Fruit fly (Drosophila melanogaster) Kc167 (cell line): ENCODE results near the gene CG43182.

Experiments
- Myc ChIP-seq: fragments of >200 bp; optimal IDR thresholded peaks from 2 replicates; lab custom pipeline; 2017; ENCODE audit warnings: missing external identifiers
- Sin3A ChIP-seq: fragments of >200 bp; optimal IDR thresholded peaks from 2 replicates; lab custom pipeline; 2018; ENCODE audit warnings: missing external identifiers
- h ChIP-seq: fragments of >200 bp; optimal IDR thresholded peaks from 3 replicates; lab custom pipeline; 2018; ENCODE audit warnings: missing external identifiers
- insv ChIP-seq: fragments of >200 bp; optimal IDR thresholded peaks from 3 replicates; lab custom pipeline; 2018; ENCODE audit warnings: missing external identifiers
- psq ChIP-seq: fragments of >200 bp; optimal IDR thresholded peaks from 2 replicates; lab custom pipeline; 2017; ENCODE audit warnings: missing external identifiers
- ttk ChIP-seq: sonication (Bioruptor generic); optimal IDR thresholded peaks from 2 replicates; lab custom pipeline; 2017; ENCODE audit warnings: missing external identifiers

Gene CG43182

dm6 chrX:345246-345645 lies 7.6 kb upstream of the CG43182 start:
- no peak for TF ChIP-seq psq (lab: Kevin White, UChicago)
- no peak for TF ChIP-seq h
- no peak for TF ChIP-seq ttk (lab: Kevin White, UChicago)
- TF ChIP-seq Myc: no peak
- TF ChIP-seq insv (lab: Kevin White, UChicago): no peak

dm6 chrX:350266-350665 lies 2.6 kb upstream of the CG43182 start, which contains the start of gene CG43181:
Gene CG43181, plus strand, starts transcription at chrX:350566.
- TF ChIP-seq Sin3A: no peak
- TF ChIP-seq psq (lab: Kevin White, UChicago): no peak
- TF ChIP-seq ttk (lab: Kevin White, UChicago): no peak
- TF ChIP-seq Myc: no peak
- no peak for TF ChIP-seq h
- no peak for TF ChIP-seq insv (lab: Kevin White, UChicago)

DNA sequence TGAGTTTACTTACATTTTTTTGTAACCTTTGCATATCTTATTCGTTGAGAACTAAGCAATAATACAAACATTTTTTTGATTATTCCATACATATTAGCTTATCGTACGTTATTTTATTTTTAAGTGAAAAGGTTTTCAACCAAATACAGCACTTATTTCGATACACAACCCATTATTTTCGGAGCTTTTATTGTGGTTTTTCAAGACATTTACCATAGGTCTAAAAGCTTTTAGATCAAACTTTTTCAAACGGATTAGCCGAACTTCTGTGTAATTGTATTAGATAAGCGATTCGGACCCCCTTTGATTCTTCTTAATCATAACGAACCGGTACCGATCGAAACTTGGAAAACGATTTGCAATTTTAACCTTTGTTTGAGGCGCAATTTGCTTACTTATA lies 1.9 kb upstream of the CG43182 start:
- TF ChIP-seq Myc (no peak), h (no peak), insv (lab: Kevin White, UChicago) (no peak), psq (lab: Kevin White, UChicago) (no peak), Sin3A (no peak), ttk (lab: Kevin White, UChicago) (no peak)

DNA sequence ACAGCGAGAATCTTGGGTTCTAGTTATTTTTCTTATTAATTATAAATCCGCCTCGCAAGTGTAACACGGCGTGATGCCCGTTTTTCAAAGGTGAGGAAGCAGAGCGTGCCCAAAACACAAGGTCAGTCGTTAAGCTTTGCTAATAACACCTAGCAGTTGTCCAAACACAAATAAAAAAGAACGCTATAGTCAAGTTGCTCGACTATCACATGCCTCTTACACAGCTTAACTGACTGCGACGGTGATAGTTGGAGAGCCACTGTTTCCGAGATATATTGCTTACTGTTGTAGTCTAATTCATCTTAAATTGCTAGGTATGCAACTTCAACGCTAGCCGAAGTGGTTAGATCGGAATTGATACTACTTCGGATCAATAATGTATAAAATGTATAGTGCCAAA lies 1.3 kb upstream of the CG43182 start:
- no peak for TF ChIP-seq ttk (lab: Kevin White, UChicago)
- TF ChIP-seq Sin3A: no peak
- TF ChIP-seq insv (lab: Kevin White, UChicago): no peak
- no peak for TF ChIP-seq h
- TF ChIP-seq Myc: no peak
- TF ChIP-seq psq (lab: Kevin White, UChicago): no peak

dm6 chrX:353929-354515 lies 1.2 kb downstream of the CG43182 start:
- TF ChIP-seq insv (lab: Kevin White, UChicago) (no peak), Myc (no peak), psq (lab: Kevin White, UChicago) (no peak), Sin3A (no peak), ttk (lab: Kevin White, UChicago) (no peak), h (no peak)

DNA sequence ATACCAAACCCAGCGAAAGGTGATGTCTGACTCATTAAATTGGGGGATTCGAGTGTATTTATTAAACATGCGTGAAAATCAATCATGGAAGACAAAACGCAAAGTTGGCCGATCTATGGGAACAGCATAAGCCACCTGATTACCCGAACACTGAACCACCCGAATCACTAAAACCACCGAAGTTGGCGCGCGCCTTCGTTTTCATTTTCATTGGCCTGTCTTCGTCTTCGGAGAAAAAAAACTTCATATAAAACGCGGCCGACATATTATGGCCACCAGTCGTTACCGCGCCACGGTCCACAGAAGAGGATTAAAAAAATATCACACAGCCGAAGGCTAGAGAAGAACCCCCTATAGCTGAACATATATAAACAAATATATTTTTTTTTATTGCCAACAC lies 3.4 kb downstream of the CG43182 start, which contains the start of gene y:
y (plus strand) TSS at position 278 of the 400 bp plus-strand sequence.
- no peak for TF ChIP-seq h
- no peak for TF ChIP-seq psq (lab: Kevin White, UChicago)
- no peak for TF ChIP-seq insv (lab: Kevin White, UChicago)
- TF ChIP-seq Myc: no peak
- no peak for TF ChIP-seq Sin3A

- no peak for TF ChIP-seq insv (lab: Kevin White, UChicago)
- no peak for TF ChIP-seq Sin3A
- TF ChIP-seq h: no peak
- TF ChIP-seq ttk (lab: Kevin White, UChicago): no peak
- no peak for TF ChIP-seq psq (lab: Kevin White, UChicago)
- no peak for TF ChIP-seq Myc
Observed at dm6 chrX:361418-361817, 8.6 kb downstream of the CG43182 start.

DNA sequence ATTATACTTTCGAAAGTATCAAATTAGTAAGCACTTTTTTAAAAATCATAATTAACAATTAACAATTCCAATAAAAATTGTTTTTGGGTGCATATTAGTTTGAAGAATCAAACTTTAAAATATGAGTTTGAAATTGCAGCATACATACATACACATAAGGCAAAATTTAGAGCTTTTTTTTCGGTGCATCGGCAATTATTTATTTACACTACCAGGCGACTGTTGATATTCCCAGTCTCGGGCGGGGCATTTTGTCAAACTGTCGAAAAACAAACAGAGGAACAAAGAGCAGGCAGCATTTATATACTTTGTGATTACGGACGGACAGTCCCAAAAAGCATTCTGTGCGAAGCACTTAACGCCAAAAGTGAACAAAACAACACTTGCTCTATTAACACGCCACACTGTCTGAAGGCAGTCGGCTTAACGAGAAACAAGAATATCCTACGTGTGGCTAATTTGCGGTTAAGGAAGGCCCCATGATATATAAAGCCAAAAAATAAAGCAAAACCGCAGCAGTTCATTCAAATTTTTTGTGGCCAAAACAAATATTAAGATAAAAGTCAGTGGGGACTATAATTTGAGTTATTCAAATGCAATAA lies 9.3 kb downstream of the CG43182 start:
- TF ChIP-seq Myc: no peak
- no peak for TF ChIP-seq h
- no peak for TF ChIP-seq ttk (lab: Kevin White, UChicago)
- TF ChIP-seq psq (lab: Kevin White, UChicago): no peak
- TF ChIP-seq insv (lab: Kevin White, UChicago): no peak
- no peak for TF ChIP-seq Sin3A

dm6 chrX:364006-364405 lies 11.1 kb downstream of the CG43182 start:
- TF ChIP-seq ttk (lab: Kevin White, UChicago): no peak
- no peak for TF ChIP-seq h
- TF ChIP-seq Myc: no peak
- no peak for TF ChIP-seq insv (lab: Kevin White, UChicago)
- TF ChIP-seq Sin3A: no peak
- TF ChIP-seq psq (lab: Kevin White, UChicago): no peak

dm6 chrX:366854-367253 lies 14.0 kb downstream of the CG43182 start:
- no peak for TF ChIP-seq Myc
- TF ChIP-seq psq (lab: Kevin White, UChicago): no peak
- no peak for TF ChIP-seq insv (lab: Kevin White, UChicago)
- TF ChIP-seq ttk (lab: Kevin White, UChicago): no peak

DNA sequence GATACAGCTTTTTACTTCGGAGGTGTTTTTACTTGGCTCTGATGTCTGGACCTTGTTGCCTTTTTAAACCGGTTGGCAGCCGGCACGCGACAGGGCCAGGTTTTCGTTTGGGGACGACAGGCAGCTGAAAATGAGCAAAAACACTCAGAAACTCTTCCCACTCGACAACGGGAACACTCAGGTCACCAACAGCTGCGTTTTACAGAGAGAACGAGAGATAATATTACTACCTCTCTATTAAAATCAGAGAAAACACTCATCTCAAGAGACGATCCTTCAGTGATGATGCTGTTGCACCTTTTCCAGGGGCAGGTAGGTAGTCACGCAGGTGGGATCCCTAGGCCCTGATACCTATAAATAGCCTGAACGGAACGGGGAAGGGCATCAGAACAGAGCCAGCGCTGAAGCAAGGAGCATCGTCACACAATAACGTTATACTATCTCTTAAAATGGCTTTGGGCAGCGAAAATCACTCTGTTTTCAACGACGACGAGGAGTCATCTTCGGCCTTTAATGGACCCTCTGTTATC lies 16.8 kb downstream of the CG43182 start, which contains the start of gene ac:
ac (plus strand) TSS at position 387 of the 530 bp plus-strand sequence.
- no peak for TF ChIP-seq insv (lab: Kevin White, UChicago)
- no peak for TF ChIP-seq Sin3A
- TF ChIP-seq psq (lab: Kevin White, UChicago): no peak
- no peak for TF ChIP-seq h
- no peak for TF ChIP-seq ttk (lab: Kevin White, UChicago)
- no peak for TF ChIP-seq Myc

DNA sequence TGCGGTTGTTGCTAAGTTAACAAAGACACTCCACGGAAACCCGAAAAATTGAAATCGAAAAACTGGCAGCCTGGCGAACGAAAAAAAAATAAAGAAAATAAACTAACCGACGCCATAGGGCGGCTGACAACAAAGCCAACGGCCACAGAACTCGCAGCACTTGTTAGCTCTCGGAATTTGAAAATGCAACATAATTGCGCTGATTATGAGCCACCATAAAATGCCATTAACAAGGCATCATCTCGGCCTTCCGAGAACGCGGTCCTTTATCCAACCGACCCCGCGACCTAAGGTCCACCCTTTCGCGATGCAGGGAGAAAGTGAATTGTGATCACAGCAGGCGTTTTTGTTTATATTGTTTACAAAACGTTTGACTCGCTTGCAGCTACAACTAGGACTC lies 24.5 kb downstream of the CG43182 start:
- TF ChIP-seq insv (lab: Kevin White, UChicago) (no peak), ttk (lab: Kevin White, UChicago) (no peak), h (no peak), psq (lab: Kevin White, UChicago) (no peak), Sin3A (no peak), Myc (no peak)

DNA sequence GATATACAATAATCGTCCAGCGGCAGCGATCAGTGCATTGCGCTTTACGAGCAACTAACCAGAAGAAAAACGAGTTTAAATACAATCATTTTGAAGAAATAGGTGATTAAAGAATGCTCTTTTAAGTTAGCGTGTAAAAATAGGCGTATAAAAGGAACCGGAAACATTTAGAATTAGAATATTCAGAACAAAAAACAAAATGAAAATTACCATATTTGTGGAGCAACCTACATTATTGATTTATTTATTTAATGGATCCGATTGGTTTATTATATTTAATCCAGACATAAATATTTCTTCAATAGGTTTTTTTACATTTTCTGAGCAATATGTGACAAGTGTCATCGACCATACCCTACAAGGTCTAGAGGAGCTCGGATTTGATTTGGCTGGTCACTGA lies 25.5 kb downstream of the CG43182 start:
- TF ChIP-seq ttk (lab: Kevin White, UChicago) (no peak), insv (lab: Kevin White, UChicago) (no peak), Myc (no peak), h (no peak), psq (lab: Kevin White, UChicago) (no peak), Sin3A (no peak)
